Fruit fly (Drosophila melanogaster): ENCODE results near the gene CG12502.
A peak's percentile ranks its signal among the peaks of the same experiment; 100 is the strongest.

CG12502 gene

dm6 chr3L:895314-895980 lies 30.3 kb downstream of the CG12502 start, which contains the start of gene CG34056 (continued):
- TF ChIP-seq CG10959 (GFP tag; IDR thresholded peaks at IDR 0.05) (peak; percentile 85), CG42726 (GFP tag; IDR thresholded peaks at IDR 0.05; ENCODE audit: partially characterized antibody) (no peak), al (GFP tag; IDR thresholded peaks at IDR 0.05) (peak; percentile 90), Dip3 (GFP tag; optimal IDR thresholded peaks at IDR 0.05) (peak; percentile 75), BEAF-32 (GFP tag; optimal IDR thresholded peaks at IDR 0.05) (no peak), jing (GFP tag; optimal IDR thresholded peaks at IDR 0.05) (peak; percentile 53), h (optimal IDR thresholded peaks at IDR 0.05) (no peak), Atf-2 (GFP tag; optimal IDR thresholded peaks at IDR 0.05) (peak; percentile 9), CG13296 (GFP tag; optimal IDR thresholded peaks at IDR 0.05) (peak; percentile 95), CG15514 (GFP tag; optimal IDR thresholded peaks at IDR 0.05) (peak; percentile 84), ab (GFP tag; optimal IDR thresholded peaks at IDR 0.05) (no peak), cwo (GFP tag; optimal IDR thresholded peaks at IDR 0.05) (peak; percentile 87), CG6254 (GFP tag; optimal IDR thresholded peaks at IDR 0.05) (peak; percentile 89), CG17361 (GFP tag; IDR thresholded peaks at IDR 0.05) (peak; percentile 94), wek (GFP tag; optimal IDR thresholded peaks at IDR 0.05) (peak; percentile 47), CG7928 (GFP tag; optimal IDR thresholded peaks at IDR 0.05) (peak; percentile 74), pros (GFP tag; optimal IDR thresholded peaks at IDR 0.05) (peak; percentile 39), sisA (GFP tag; IDR thresholded peaks at IDR 0.05) (peak; percentile 93), nerfin-2 (GFP tag; IDR thresholded peaks at IDR 0.05; ENCODE audit: partially characterized antibody) (no peak), CG17385 (GFP tag; optimal IDR thresholded peaks at IDR 0.05) (peak; percentile 83), CG1832 (GFP tag; optimal IDR thresholded peaks at IDR 0.05) (no peak), gt (GFP tag; IDR thresholded peaks at IDR 0.05) (peak; percentile 77), CG2889 (GFP tag; IDR thresholded peaks at IDR 0.05) (peak; percentile 82; the same call in 2 of the 3 replicates), Opbp (GFP tag; IDR thresholded peaks at IDR 0.05; ENCODE audit: partially characterized antibody) (no peak), sens-2 (GFP tag; IDR thresholded peaks at IDR 0.05) (peak; percentile 84), CG6854 (GFP tag; optimal IDR thresholded peaks at IDR 0.05) (peak; percentile 86), bab2 (GFP tag; optimal IDR thresholded peaks at IDR 0.05) (peak; percentile 76), CG2199 (GFP tag; IDR thresholded peaks at IDR 0.05) (peak; percentile 92; the same call in 1 of the 3 replicates), Bgb (GFP tag; IDR thresholded peaks at IDR 0.05; ENCODE audit: partially characterized antibody) (no peak), CG11398 (GFP tag; optimal IDR thresholded peaks at IDR 0.05) (peak; percentile 38), ranshi (GFP tag; IDR thresholded peaks at IDR 0.05) (peak; percentile 95), az2 (GFP tag; optimal IDR thresholded peaks at IDR 0.05) (peak; percentile 82), B-H1 (GFP tag; IDR thresholded peaks at IDR 0.05) (peak; percentile 93), chn (GFP tag; optimal IDR thresholded peaks at IDR 0.05) (peak; percentile 64), Atf6 (GFP tag; IDR thresholded peaks at IDR 0.05) (peak; percentile 91), CG31441 (GFP tag; IDR thresholded peaks at IDR 0.05) (peak; percentile 96), CG17328 (GFP tag; IDR thresholded peaks at IDR 0.05) (peak; percentile 92), Antp (GFP tag; optimal IDR thresholded peaks at IDR 0.05) (peak; percentile 75), CrebB (tag; optimal IDR thresholded peaks at IDR 0.05) (peak; percentile 78), Hey (tag; optimal IDR thresholded peaks at IDR 0.05) (no peak), CG6175 (GFP tag; IDR thresholded peaks at IDR 0.05) (peak; percentile 89), fru (optimal IDR thresholded peaks at IDR 0.05) (no peak), Hmr (GFP tag; optimal IDR thresholded peaks at IDR 0.05) (peak; percentile 85), lbe (GFP tag; optimal IDR thresholded peaks at IDR 0.05) (peak; percentile 97), gsb-n (tag; optimal IDR thresholded peaks at IDR 0.05) (peak; percentile 91), ap (GFP tag; IDR thresholded peaks at IDR 0.05) (peak; percentile 92), tap (tag; optimal IDR thresholded peaks at IDR 0.05) (peak; percentile 93), usp (GFP tag; optimal IDR thresholded peaks at IDR 0.05) (no peak), CG15269 (tag; optimal IDR thresholded peaks at IDR 0.05) (peak; percentile 91), CG14710 (tag; optimal IDR thresholded peaks at IDR 0.05) (peak; percentile 89)
